Worm (Caenorhabditis elegans): ENCODE results near the gene asp-13.

- TF ChIP-seq nhr-12 (tag; optimal IDR thresholded peaks at IDR 0.05) (no peak), fkh-10 (GFP tag; optimal IDR thresholded peaks at IDR 0.05) (no peak), fos-1 (tag; optimal IDR thresholded peaks at IDR 0.05) (no peak), pqm-1 (tag; optimal IDR thresholded peaks at IDR 0.05) (no peak), nhr-11 (tag; optimal IDR thresholded peaks at IDR 0.05) (no peak)
These were observed 6.1 kb downstream of the asp-13 start, which contains the start of gene grl-12 for ce11 chrV:8636907-8637306.
